Worm (Caenorhabditis elegans): ENCODE results near the gene prp-3.

ce11 chrIII:10461164-10461546 is 33.4 kb upstream of the prp-3 start, which contains the start of gene atx-2:
- TF ChIP-seq mep-1 (tag; optimal IDR thresholded peaks at IDR 0.05) (peak; percentile 89), ama-1 (optimal IDR thresholded peaks at IDR 0.05) (no peak)

Measured in whole organism, L4 larva.